Fruit fly (Drosophila melanogaster) whole organism, wandering third instar larva: Measurements from ENCODE around the gene CG15820.

Experiments
- OdsH ChIP-seq: fragments of 200-800 bp; sonication (Bioruptor generic); optimal IDR thresholded peaks from 2 replicates; lab custom pipeline; 2016; ENCODE audit warnings: missing biosample characterization, mild to moderate bottlenecking, missing genetic modification characterization
- Vsx2 ChIP-seq: fragments of 200-300, 225-300 bp; sonication (Bioruptor generic); optimal IDR thresholded peaks from 2 replicates; lab custom pipeline; 2018; ENCODE audit warnings: missing biosample characterization, missing genetic modification characterization; ENCODE audit not compliant: partially characterized antibody
- br ChIP-seq: fragments of 200-800 bp; sonication (Bioruptor generic); optimal IDR thresholded peaks from 2 replicates; lab custom pipeline; 2016; ENCODE audit warnings: missing biosample characterization, missing genetic modification characterization
- dsf ChIP-seq: sonication (Bioruptor generic); optimal IDR thresholded peaks from 2 replicates; lab custom pipeline; 2016; ENCODE audit warnings: missing biosample characterization, missing genetic modification characterization, borderline replicate concordance
- ey ChIP-seq: fragments of 200-800 bp; sonication (Bioruptor generic); optimal IDR thresholded peaks from 2 replicates; lab custom pipeline; 2016; ENCODE audit warnings: missing biosample characterization, missing genetic modification characterization
- h ChIP-seq: fragments of 200-800 bp; sonication (Bioruptor generic); optimal IDR thresholded peaks from 3 replicates; lab custom pipeline; 2016; ENCODE audit warnings: missing biosample characterization, mild to moderate bottlenecking, missing genetic modification characterization
- lola ChIP-seq: fragments of >200 bp; optimal IDR thresholded peaks from 2 replicates; lab custom pipeline; 2017; ENCODE audit warnings: missing biosample characterization, missing genetic modification characterization
- pan ChIP-seq: fragments of >200 bp; optimal IDR thresholded peaks from 2 replicates; lab custom pipeline; 2017
- sv ChIP-seq: fragments of 200-800 bp; sonication (Bioruptor generic); optimal IDR thresholded peaks from 3 replicates; lab custom pipeline; 2016; ENCODE audit warnings: missing biosample characterization, missing genetic modification characterization

DNA sequence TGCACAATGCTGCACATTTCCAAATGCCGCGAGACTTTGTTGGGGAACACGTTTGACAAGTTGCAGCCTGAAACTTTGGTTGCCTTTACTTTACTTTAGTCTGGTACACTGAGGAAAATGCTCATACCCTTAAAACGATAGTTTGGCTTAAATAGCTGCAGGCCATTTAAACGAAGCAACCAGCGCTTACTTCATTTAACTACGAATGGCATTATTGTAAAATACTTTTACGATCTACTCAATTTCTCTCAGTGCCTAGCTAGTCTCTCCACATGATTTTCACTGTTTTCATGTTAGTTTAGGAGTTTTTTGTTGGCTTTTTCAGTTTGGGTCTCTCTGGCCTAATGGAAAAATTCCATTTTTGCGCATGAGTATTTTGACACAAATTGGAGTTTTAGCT, 12.1 kb downstream of the CG15820 start:
- peak; percentile 88 for TF ChIP-seq h (GFP tag; lab: Kevin White, UChicago)
- TF ChIP-seq pan (lab: Kevin White, UChicago): no peak
- peak; percentile 50 for TF ChIP-seq br (GFP tag; lab: Kevin White, UChicago)
- peak; percentile 74 for TF ChIP-seq ey (GFP tag; lab: Kevin White, UChicago)
- TF ChIP-seq OdsH (GFP tag; lab: Kevin White, UChicago): peak; percentile 53
- peak; percentile 13 for TF ChIP-seq sv
- TF ChIP-seq Vsx2 (GFP tag; lab: Kevin White, UChicago): no peak
- TF ChIP-seq lola (GFP tag; lab: Kevin White, UChicago): no peak
- no peak for TF ChIP-seq dsf (GFP tag; lab: Kevin White, UChicago)
